Worm (Caenorhabditis elegans) whole organism, midembryonic: Measurements from ENCODE around the gene tsr-1.

ENCODE experiments used
- T22C8.4 ChIP-seq: fragments of 200-800 bp; sonication (Bioruptor generic); IDR thresholded peaks from 2 replicates; pipeline ENCODE4 v1.3.6; 2022; ENCODE audit warnings: missing genetic modification characterization, missing compliant biosample characterization
- cog-1 ChIP-seq: sonication (generic microtip); optimal IDR thresholded peaks from 2 replicates; lab custom pipeline; 2016; ENCODE audit warnings: missing genetic modification characterization, missing compliant biosample characterization
- flt-1 ChIP-seq: fragments of 200-800 bp; sonication (Bioruptor generic); IDR thresholded peaks from 2 replicates; pipeline ENCODE4 v1.3.6; 2022; ENCODE audit warnings: missing genetic modification characterization, missing compliant biosample characterization
- klf-2 ChIP-seq: fragments of 200-800 bp; sonication (Bioruptor generic); conservative IDR thresholded peaks from 2 replicates; pipeline ENCODE4 v1.3.6; 2022; ENCODE audit warnings: missing genetic modification reagents, missing genetic modification characterization, missing compliant biosample characterization
- med-1 ChIP-seq: sonication (generic microtip); optimal IDR thresholded peaks from 2 replicates; lab custom pipeline; 2017; ENCODE audit warnings: missing genetic modification characterization, mild to moderate bottlenecking, missing compliant biosample characterization, antibody characterized with exemption, missing genetic modification reagents; ENCODE audit not compliant: insufficient read depth
- ref-1 ChIP-seq: fragments of 200-800 bp; sonication (Bioruptor generic); conservative IDR thresholded peaks from 2 replicates; pipeline ENCODE4 v1.3.6; 2022; ENCODE audit warnings: missing genetic modification reagents, missing genetic modification characterization, missing compliant biosample characterization
- tab-1 ChIP-seq: fragments of 200-800 bp; sonication (Bioruptor generic); IDR thresholded peaks from 2 replicates; pipeline ENCODE4 v1.3.6; 2022; ENCODE audit warnings: missing genetic modification characterization, missing compliant biosample characterization
- ztf-23 ChIP-seq: fragments of 200-800 bp; sonication (Bioruptor generic); IDR thresholded peaks from 2 replicates; pipeline ENCODE4 v1.3.6; 2022; ENCODE audit warnings: missing genetic modification reagents, missing genetic modification characterization, missing compliant biosample characterization
- ztf-29 ChIP-seq: fragments of 200-800 bp; sonication (Bioruptor generic); IDR thresholded peaks from 2 replicates; pipeline ENCODE4 v1.3.6; 2022; ENCODE audit warnings: missing genetic modification reagents, missing genetic modification characterization, missing compliant biosample characterization

ce11 chrII:2421185-2421584 is 52.0 kb downstream of the tsr-1 start:
- TF ChIP-seq flt-1 (GFP tag; lab: Robert Waterston, UW) (no peak), cog-1 (tag; lab: Kevin White, UChicago) (no peak), ref-1 (no peak), ztf-29 (GFP tag; lab: Robert Waterston, UW) (no peak), klf-2 (GFP tag; lab: Robert Waterston, UW) (no peak), ztf-23 (no peak), tab-1 (no peak), T22C8.4 (GFP tag; lab: Robert Waterston, UW) (no peak), med-1 (GFP tag; lab: Kevin White, UChicago) (no peak)
